Fruit fly (Drosophila melanogaster) whole organism, adult: Measurements from ENCODE around the gene ind.

Experiments
- CG11617 ChIP-seq: fragments of 200-800 bp; sonication (Bioruptor generic); optimal IDR thresholded peaks from 2 replicates; lab custom pipeline; 2017; ENCODE audit warnings: mild to moderate bottlenecking, missing biosample characterization, missing genetic modification reagents, missing genetic modification characterization
- CG5204 ChIP-seq: fragments of 200-800 bp; sonication (Bioruptor generic); optimal IDR thresholded peaks from 2 replicates; lab custom pipeline; 2016; ENCODE audit warnings: missing biosample characterization, missing genetic modification characterization
- toe ChIP-seq: fragments of 200-800 bp; sonication (Bioruptor generic); optimal IDR thresholded peaks from 2 replicates; lab custom pipeline; 2016; ENCODE audit warnings: missing biosample characterization, missing genetic modification characterization

- TF ChIP-seq CG5204: no peak
- TF ChIP-seq CG11617: no peak
- no peak for TF ChIP-seq toe
These were observed 8.1 kb downstream of the ind start for dm6 chr3L:15035585-15035984.
